Fruit fly (Drosophila melanogaster): ENCODE results near the gene HDAC1.

HDAC1 gene

dm6 chr3L:4624371-4625154, 2.0 kb upstream of the HDAC1 start:
- TF ChIP-seq CTCF (optimal IDR thresholded peaks at IDR 0.05) (no peak), CG8478 (optimal IDR thresholded peaks at IDR 0.05) (no peak)

dm6 chr3L:4625387-4626386, 847 bp upstream of the HDAC1 start, which contains the start of gene Src64B:
Src64B (minus strand) TSS chr3L:4626196.
- TF ChIP-seq CG8478 (optimal IDR thresholded peaks at IDR 0.05), result no peak
- peak in 1 of 2 experiments; percentile 56 for TF ChIP-seq CTCF (optimal IDR thresholded peaks at IDR 0.05)

dm6 chr3L:4627012-4627411, 478 bp downstream of the HDAC1 start:
- TF ChIP-seq CTCF (optimal IDR thresholded peaks at IDR 0.05), result no peak
- no peak for TF ChIP-seq CG8478 (optimal IDR thresholded peaks at IDR 0.05)

dm6 chr3L:4634689-4635088, 8.2 kb downstream of the HDAC1 start, which contains the start of gene CG13716:
CG13716 (minus strand) TSS chr3L:4634789.
- TF ChIP-seq CG8478 (optimal IDR thresholded peaks at IDR 0.05) (no peak), CTCF (optimal IDR thresholded peaks at IDR 0.05) (no peak)

- no peak for TF ChIP-seq CG8478 (optimal IDR thresholded peaks at IDR 0.05)
- no peak for TF ChIP-seq CTCF (optimal IDR thresholded peaks at IDR 0.05)
These were observed 21.4 kb downstream of the HDAC1 start, which contains the start of gene TTLL1B for dm6 chr3L:4647976-4648375. TTLL1B (plus strand) TSS chr3L:4648276.

dm6 chr3L:4667289-4667688, 40.8 kb downstream of the HDAC1 start, which contains the start of gene CG32236:
CG32236 (minus strand) TSS chr3L:4667389.
- no peak for TF ChIP-seq CG8478 (optimal IDR thresholded peaks at IDR 0.05)
- no peak for TF ChIP-seq CTCF (optimal IDR thresholded peaks at IDR 0.05)

dm6 chr3L:4677532-4677931, 51.0 kb downstream of the HDAC1 start, which contains the start of gene CG34266:
CG34266 (plus strand) TSS chr3L:4677832.
- TF ChIP-seq CG8478 (optimal IDR thresholded peaks at IDR 0.05) (no peak), CTCF (optimal IDR thresholded peaks at IDR 0.05) (no peak)

dm6 chr3L:4679063-4679462, 52.5 kb downstream of the HDAC1 start:
- TF ChIP-seq CTCF (optimal IDR thresholded peaks at IDR 0.05) (no peak), CG8478 (optimal IDR thresholded peaks at IDR 0.05) (no peak)

Measured in S2 (cell line).